Worm (Caenorhabditis elegans): ENCODE measurements around the gene tkr-2.
A peak's percentile ranks its signal among the peaks of the same experiment; 100 is the strongest.

tkr-2 gene

ce11 chrIV:6172959-6173358 is 28.9 kb upstream of the tkr-2 start:
- no peak for TF ChIP-seq nhr-11 (tag; optimal IDR thresholded peaks at IDR 0.05)
- TF ChIP-seq ceh-28 (tag; optimal IDR thresholded peaks at IDR 0.05) = no peak
- TF ChIP-seq fkh-10 (GFP tag; optimal IDR thresholded peaks at IDR 0.05) = peak; percentile 9

- TF ChIP-seq jun-1 (tag; optimal IDR thresholded peaks at IDR 0.05) = no peak
- TF ChIP-seq unc-62 (GFP tag; optimal IDR thresholded peaks at IDR 0.05) = no peak
- no peak for TF ChIP-seq nhr-76 (tag; optimal IDR thresholded peaks at IDR 0.05)
- no peak for TF ChIP-seq skn-1 (tag; optimal IDR thresholded peaks at IDR 0.05)
- TF ChIP-seq eor-1 (tag; optimal IDR thresholded peaks at IDR 0.05) = no peak
- TF ChIP-seq nhr-237 (tag; optimal IDR thresholded peaks at IDR 0.05) = no peak
- no peak for TF ChIP-seq snpc-4 (tag; optimal IDR thresholded peaks at IDR 0.05)
- TF ChIP-seq hmg-11 (tag; optimal IDR thresholded peaks at IDR 0.05) = no peak
- TF ChIP-seq egl-27 (tag; optimal IDR thresholded peaks at IDR 0.05) = no peak
- TF ChIP-seq lsy-12 (tag; optimal IDR thresholded peaks at IDR 0.05) = no peak
- no peak for TF ChIP-seq sea-2 (GFP tag; optimal IDR thresholded peaks at IDR 0.05)
- TF ChIP-seq elt-3 (tag; optimal IDR thresholded peaks at IDR 0.05) = no peak
- no peak for TF ChIP-seq ceh-82 (tag; optimal IDR thresholded peaks at IDR 0.05)
- no peak for TF ChIP-seq unc-39 (tag; optimal IDR thresholded peaks at IDR 0.05)
- TF ChIP-seq nhr-43 (tag; optimal IDR thresholded peaks at IDR 0.05; ENCODE audit: poor library complexity, severe bottlenecking) = no peak
- no peak for TF ChIP-seq elt-2 (tag; optimal IDR thresholded peaks at IDR 0.05)
- no peak for TF ChIP-seq ceh-16 (tag; optimal IDR thresholded peaks at IDR 0.05)
- no peak for TF ChIP-seq pqm-1 (tag; optimal IDR thresholded peaks at IDR 0.05)
- no peak for TF ChIP-seq aly-2 (tag; optimal IDR thresholded peaks at IDR 0.05)
These were observed 24.5 kb upstream of the tkr-2 start for ce11 chrIV:6177383-6177782.

ce11 chrIV:6183757-6184156 is 18.1 kb upstream of the tkr-2 start, which contains the start of gene unc-77:
Gene unc-77 (minus strand): TSS chrIV:6183857.
- no peak for TF ChIP-seq jun-1 (tag; optimal IDR thresholded peaks at IDR 0.05)
- no peak for TF ChIP-seq nhr-11 (tag; optimal IDR thresholded peaks at IDR 0.05)
- no peak for TF ChIP-seq R02D3.7 (tag; optimal IDR thresholded peaks at IDR 0.05)
- no peak for TF ChIP-seq lin-39 (tag; optimal IDR thresholded peaks at IDR 0.05)
- TF ChIP-seq nhr-25 (tag; optimal IDR thresholded peaks at IDR 0.05) = no peak

- TF ChIP-seq nhr-77 (tag; optimal IDR thresholded peaks at IDR 0.05) (no peak), snpc-4 (tag; optimal IDR thresholded peaks at IDR 0.05) (no peak), nfya-1 (tag; optimal IDR thresholded peaks at IDR 0.05; ENCODE audit: insufficient read depth) (no peak), nhr-76 (tag; optimal IDR thresholded peaks at IDR 0.05) (no peak), fkh-10 (GFP tag; optimal IDR thresholded peaks at IDR 0.05) (no peak), fos-1 (tag; optimal IDR thresholded peaks at IDR 0.05) (no peak), pqm-1 (tag; optimal IDR thresholded peaks at IDR 0.05) (peak; percentile 87), elt-1 (tag; optimal IDR thresholded peaks at IDR 0.05) (no peak), pha-4 (tag; optimal IDR thresholded peaks at IDR 0.05) (peak; percentile 49), nhr-67 (tag; optimal IDR thresholded peaks at IDR 0.05) (no peak), egl-27 (tag; optimal IDR thresholded peaks at IDR 0.05) (no peak), elt-2 (tag; optimal IDR thresholded peaks at IDR 0.05) (peak; percentile 88), eor-1 (tag; optimal IDR thresholded peaks at IDR 0.05) (no peak), sea-2 (GFP tag; optimal IDR thresholded peaks at IDR 0.05) (no peak), nhr-43 (tag; optimal IDR thresholded peaks at IDR 0.05; ENCODE audit: poor library complexity, severe bottlenecking) (no peak), fkh-2 (tag; optimal IDR thresholded peaks at IDR 0.05) (no peak), jun-1 (tag; optimal IDR thresholded peaks at IDR 0.05) (peak; percentile 70), unc-39 (tag; optimal IDR thresholded peaks at IDR 0.05) (no peak), ceh-9 (tag; optimal IDR thresholded peaks at IDR 0.05) (no peak), ceh-28 (tag; optimal IDR thresholded peaks at IDR 0.05) (no peak), ztf-11 (tag; optimal IDR thresholded peaks at IDR 0.05) (no peak), tbx-2 (tag; optimal IDR thresholded peaks at IDR 0.05) (no peak), zag-1 (tag; optimal IDR thresholded peaks at IDR 0.05) (no peak), mdl-1 (tag; optimal IDR thresholded peaks at IDR 0.05) (no peak), egl-5 (tag; optimal IDR thresholded peaks at IDR 0.05) (no peak), aly-2 (tag; optimal IDR thresholded peaks at IDR 0.05) (no peak), nhr-23 (tag; optimal IDR thresholded peaks at IDR 0.05) (no peak), lsy-12 (tag; optimal IDR thresholded peaks at IDR 0.05) (no peak), hmg-11 (tag; optimal IDR thresholded peaks at IDR 0.05) (no peak), skn-1 (tag; optimal IDR thresholded peaks at IDR 0.05) (no peak), ceh-82 (tag; optimal IDR thresholded peaks at IDR 0.05) (no peak)
These were observed 16.3 kb upstream of the tkr-2 start, which contains the start of gene asp-9 for ce11 chrIV:6185578-6185977. Gene asp-9 (plus strand): TSS chrIV:6185889.
